Worm (Caenorhabditis elegans) whole organism, late embryonic: ENCODE measurements around the gene C06A1.6.

Experiments used
- ceh-9 ChIP-seq: sonication (generic microtip); optimal IDR thresholded peaks from 2 replicates; lab custom pipeline; 2016; ENCODE audit warnings: mild to moderate bottlenecking, missing genetic modification characterization, inconsistent platforms, missing compliant biosample characterization
- elt-2 ChIP-seq: sonication (generic microtip); optimal IDR thresholded peaks from 2 replicates; lab custom pipeline; 2016; ENCODE audit warnings: missing genetic modification reagents, missing genetic modification characterization, missing compliant biosample characterization
- fkh-6 ChIP-seq: sonication (generic microtip); optimal IDR thresholded peaks from 2 replicates; lab custom pipeline; 2016; ENCODE audit warnings: missing genetic modification characterization, missing compliant biosample characterization
- hlh-15 ChIP-seq: sonication (generic microtip); optimal IDR thresholded peaks from 2 replicates; lab custom pipeline; 2016; ENCODE audit warnings: missing genetic modification characterization, missing compliant biosample characterization
- lin-11 ChIP-seq: fragments of 200-800 bp; sonication (Bioruptor generic); optimal IDR thresholded peaks from 2 replicates; lab custom pipeline; 2018; ENCODE audit warnings: mild to moderate bottlenecking, missing genetic modification characterization, missing compliant biosample characterization
- mec-3 ChIP-seq: sonication (generic microtip); optimal IDR thresholded peaks from 2 replicates; lab custom pipeline; 2016; ENCODE audit warnings: borderline replicate concordance, missing genetic modification characterization, missing compliant biosample characterization
- nfya-1 ChIP-seq: sonication (generic microtip); optimal IDR thresholded peaks from 2 replicates; lab custom pipeline; 2017; ENCODE audit warnings: missing genetic modification characterization, mild to moderate bottlenecking, missing compliant biosample characterization, antibody characterized with exemption, moderate library complexity
- odd-2 ChIP-seq: sonication (generic microtip); optimal IDR thresholded peaks from 2 replicates; lab custom pipeline; 2017; ENCODE audit warnings: antibody characterized with exemption, mild to moderate bottlenecking, missing genetic modification characterization, missing compliant biosample characterization
- pax-1 ChIP-seq: fragments of 150-350 bp; optimal IDR thresholded peaks from 2 replicates; lab custom pipeline; 2014; ENCODE audit warnings: missing biosample characterization, missing genetic modification characterization
- pha-2 ChIP-seq: sonication (generic microtip); optimal IDR thresholded peaks from 2 replicates; lab custom pipeline; 2017; ENCODE audit warnings: mild to moderate bottlenecking, missing genetic modification characterization, missing compliant biosample characterization
- pha-4 ChIP-seq: fragments of 150-350 bp; optimal IDR thresholded peaks from 2 replicates; lab custom pipeline; 2018; ENCODE audit warnings: missing biosample characterization, missing genetic modification reagents, missing genetic modification characterization
- pqm-1 ChIP-seq: sonication (generic microtip); optimal IDR thresholded peaks from 2 replicates; lab custom pipeline; 2016; ENCODE audit warnings: missing genetic modification characterization, missing compliant biosample characterization
- sox-4 ChIP-seq: sonication (generic microtip); optimal IDR thresholded peaks from 2 replicates; lab custom pipeline; 2017; ENCODE audit warnings: mild to moderate bottlenecking, missing genetic modification characterization, inconsistent platforms, missing compliant biosample characterization
- unc-86 ChIP-seq: sonication (generic microtip); optimal IDR thresholded peaks from 2 replicates; lab custom pipeline; 2016; ENCODE audit warnings: missing genetic modification characterization, missing compliant biosample characterization

- TF ChIP-seq elt-2 (no peak), fkh-6 (no peak), odd-2 (no peak), sox-4 (tag; lab: Kevin White, UChicago) (no peak), pha-4 (tag; lab: Kevin White, UChicago) (no peak), hlh-15 (tag; lab: Kevin White, UChicago) (no peak), lin-11 (tag; lab: Kevin White, UChicago) (no peak), pha-2 (tag; lab: Kevin White, UChicago) (no peak), pax-1 (tag; lab: Kevin White, UChicago) (no peak), unc-86 (tag; lab: Kevin White, UChicago) (no peak), pqm-1 (tag; lab: Kevin White, UChicago) (no peak), nfya-1 (no peak), mec-3 (tag; lab: Kevin White, UChicago) (no peak), ceh-9 (no peak)
Measured at ce11 chrII:10608821-10609220, 44.3 kb upstream of the C06A1.6 start.
